Fruit fly (Drosophila melanogaster) whole organism, embryonic: Measurements from ENCODE around the gene ssp5.

ENCODE experiments used
- Abd-B ChIP-seq: fragments of 200-800 bp; sonication (Bioruptor generic); optimal IDR thresholded peaks from 2 replicates; lab custom pipeline; 2018; ENCODE audit warnings: missing biosample characterization, mild to moderate bottlenecking, missing genetic modification characterization, moderate library complexity
- BEAF-32 ChIP-seq: fragments of 200-800 bp; sonication (Bioruptor generic); optimal IDR thresholded peaks from 3 replicates; lab custom pipeline; 2017; ENCODE audit warnings: missing biosample characterization, missing genetic modification characterization, mild to moderate bottlenecking, moderate library complexity, missing genetic modification reagents
- Bgb ChIP-seq: fragments of 200-800 bp; sonication (Bioruptor generic); IDR thresholded peaks from 2 replicates; pipeline ENCODE4 v1.3.6; 2022; ENCODE audit warnings: missing biosample characterization, missing genetic modification characterization; ENCODE audit not compliant: partially characterized antibody
- Blimp-1 ChIP-seq: fragments of 200-800 bp; sonication (Bioruptor generic); optimal IDR thresholded peaks from 3 replicates; lab custom pipeline; 2018; ENCODE audit warnings: missing biosample characterization, missing genetic modification characterization, mild to moderate bottlenecking, moderate library complexity, missing genetic modification reagents
- CG10209 ChIP-seq: fragments of 200-800 bp; sonication (Bioruptor generic); optimal IDR thresholded peaks from 3 replicates; lab custom pipeline; 2017; ENCODE audit warnings: missing biosample characterization, mild to moderate bottlenecking, missing genetic modification characterization, missing genetic modification reagents
- CG11247 ChIP-seq: fragments of 200-800 bp; sonication (Bioruptor generic); IDR thresholded peaks from 2 replicates; pipeline ENCODE4 v1.3.6; 2022; ENCODE audit warnings: missing biosample characterization, missing genetic modification characterization
- CG11504 ChIP-seq: fragments of 200-800 bp; sonication (Bioruptor generic); optimal IDR thresholded peaks from 3 replicates; lab custom pipeline; 2019; ENCODE audit warnings: missing biosample characterization, mild to moderate bottlenecking, missing genetic modification characterization, moderate library complexity
- CG14014 ChIP-seq: fragments of 200-800 bp; sonication (Bioruptor generic); IDR thresholded peaks from 2 replicates; pipeline ENCODE4 v1.3.6; 2022; ENCODE audit warnings: missing biosample characterization, missing genetic modification characterization
- CG14965 ChIP-seq: fragments of 200-800 bp; sonication (Bioruptor generic); optimal IDR thresholded peaks from 2 replicates; lab custom pipeline; 2016; ENCODE audit warnings: missing biosample characterization, missing genetic modification characterization, borderline replicate concordance
- CG17802 ChIP-seq: fragments of 200-800 bp; sonication (Bioruptor generic); optimal IDR thresholded peaks from 2 replicates; lab custom pipeline; 2018; ENCODE audit warnings: missing biosample characterization, mild to moderate bottlenecking, missing genetic modification characterization, moderate library complexity
- CG2199 ChIP-seq: fragments of 200-800 bp; sonication (Bioruptor generic); IDR thresholded peaks from 3 replicates; pipeline ENCODE4 v1.3.6; 2022; ENCODE audit warnings: missing biosample characterization, missing genetic modification characterization
- CG30431 ChIP-seq: fragments of 200-800 bp; sonication (Bioruptor generic); optimal IDR thresholded peaks from 2 replicates; lab custom pipeline; 2017; ENCODE audit warnings: missing biosample characterization, missing genetic modification characterization
- CG32767 ChIP-seq: fragments of 200-800 bp; sonication (Bioruptor generic); IDR thresholded peaks from 2 replicates; pipeline ENCODE4 v1.3.6; 2022; ENCODE audit warnings: missing biosample characterization, missing genetic modification characterization
- CG42726 ChIP-seq: fragments of 200-800 bp; sonication (Bioruptor generic); IDR thresholded peaks from 2 replicates; pipeline ENCODE4 v1.3.6; 2022; ENCODE audit warnings: missing biosample characterization, missing genetic modification characterization; ENCODE audit not compliant: partially characterized antibody
- CG6765 ChIP-seq: fragments of 200-800 bp; sonication (Bioruptor generic); optimal IDR thresholded peaks from 3 replicates; lab custom pipeline; 2017; ENCODE audit warnings: missing biosample characterization, mild to moderate bottlenecking, missing genetic modification characterization
- D ChIP-seq, 2 experiments: fragments of 200-800 bp in 1 of 2; fragments of >200 bp in 1 of 2; sonication (Bioruptor generic) in 1 of 2; optimal IDR thresholded peaks; 2 replicates in 1 of 2; 3 replicates in 1 of 2; lab custom pipeline; 2017; ENCODE audit warnings: mild to moderate bottlenecking in 1 of 2, missing biosample characterization in 1 of 2, missing genetic modification characterization in 1 of 2, missing genetic modification reagents in 1 of 2
- D19A ChIP-seq: fragments of 200-800 bp; optimal IDR thresholded peaks from 3 replicates; lab custom pipeline; 2019; ENCODE audit warnings: missing biosample characterization, mild to moderate bottlenecking, missing genetic modification characterization, moderate library complexity
- Deaf1 ChIP-seq: fragments of 200-800 bp; optimal IDR thresholded peaks from 3 replicates; lab custom pipeline; 2019; ENCODE audit warnings: missing biosample characterization, mild to moderate bottlenecking, missing genetic modification characterization, moderate library complexity
- Dip3 ChIP-seq: fragments of 200-800 bp; sonication (Bioruptor generic); optimal IDR thresholded peaks from 3 replicates; lab custom pipeline; 2016; ENCODE audit warnings: missing biosample characterization, missing genetic modification characterization
- Dref ChIP-seq: fragments of 200-800 bp; sonication (Bioruptor generic); IDR thresholded peaks from 2 replicates; pipeline ENCODE4 v1.3.6; 2022; ENCODE audit warnings: missing biosample characterization, missing genetic modification characterization
- Ets97D ChIP-seq: fragments of 200-800 bp; sonication (Bioruptor generic); optimal IDR thresholded peaks from 3 replicates; lab custom pipeline; 2016; ENCODE audit warnings: missing biosample characterization, missing genetic modification characterization
- Hr39 ChIP-seq: fragments of >200 bp; optimal IDR thresholded peaks from 2 replicates; lab custom pipeline; 2017
- Med ChIP-seq: fragments of 200-800 bp; sonication (Bioruptor generic); peaks from one replicate; lab custom pipeline; 2016; ENCODE audit warnings: missing biosample characterization, missing genetic modification characterization, mild to moderate bottlenecking, inconsistent platforms, moderate library complexity
- Nf-YB ChIP-seq: fragments of 200-800 bp; sonication (Bioruptor generic); optimal IDR thresholded peaks from 3 replicates; lab custom pipeline; 2019; ENCODE audit warnings: missing biosample characterization, mild to moderate bottlenecking, missing genetic modification characterization, moderate library complexity
- Nf-YC ChIP-seq: fragments of 200-800 bp; optimal IDR thresholded peaks from 3 replicates; lab custom pipeline; 2019; ENCODE audit warnings: missing biosample characterization, mild to moderate bottlenecking, missing genetic modification characterization, moderate library complexity
- Pdp1 ChIP-seq, 2 experiments: fragments of 200-800 bp; sonication (Bioruptor generic); optimal IDR thresholded peaks; 3 replicates each; lab custom pipeline; 2016; ENCODE audit warnings: missing biosample characterization in 2 of 2, missing genetic modification characterization in 2 of 2, mild to moderate bottlenecking in 1 of 2, moderate library complexity in 1 of 2
- Stat92E ChIP-seq, 3 experiments: fragments of >200 bp in 2 of 3; fragments of 200-800 bp in 1 of 3; sonication (Bioruptor generic) in 1 of 3; optimal IDR thresholded peaks; 2 replicates each; lab custom pipeline; 2017 to 2019; ENCODE audit warnings: missing biosample characterization in 3 of 3, missing genetic modification characterization in 3 of 3, mild to moderate bottlenecking in 1 of 3, moderate library complexity in 1 of 3
- TFAM ChIP-seq: fragments of 200-800 bp; sonication (Bioruptor generic); optimal IDR thresholded peaks from 2 replicates; lab custom pipeline; 2017; ENCODE audit warnings: missing biosample characterization, missing genetic modification characterization, inconsistent platforms
- abd-A ChIP-seq: fragments of 200-800 bp; sonication (Bioruptor generic); optimal IDR thresholded peaks from 3 replicates; lab custom pipeline; 2019; ENCODE audit warnings: missing biosample characterization, mild to moderate bottlenecking, missing genetic modification characterization, moderate library complexity
- ara ChIP-seq: fragments of 200-800 bp; sonication (Bioruptor generic); IDR thresholded peaks from 2 replicates; pipeline ENCODE4 v1.3.6; 2022; ENCODE audit warnings: missing biosample characterization, missing genetic modification characterization
- bsh ChIP-seq, 2 experiments: fragments of 200-800 bp; sonication (Bioruptor generic); optimal IDR thresholded peaks; 2 replicates each; lab custom pipeline; 2017 to 2018; ENCODE audit warnings: mild to moderate bottlenecking in 2 of 2, missing biosample characterization in 2 of 2, missing genetic modification characterization in 2 of 2, moderate library complexity in 1 of 2
- btn ChIP-seq: fragments of 200-800 bp; sonication (Bioruptor generic); optimal IDR thresholded peaks from 2 replicates; lab custom pipeline; 2016; ENCODE audit warnings: missing biosample characterization, missing genetic modification characterization
- cad ChIP-seq: fragments of >200 bp; optimal IDR thresholded peaks from 2 replicates; lab custom pipeline; 2017; ENCODE audit warnings: missing biosample characterization, missing genetic modification characterization
- da ChIP-seq: fragments of 200-800 bp; sonication (Bioruptor generic); optimal IDR thresholded peaks from 2 replicates; lab custom pipeline; 2016; ENCODE audit warnings: missing biosample characterization, missing genetic modification characterization
- disco-r ChIP-seq: fragments of 200-800 bp; sonication (Bioruptor generic); optimal IDR thresholded peaks from 2 replicates; lab custom pipeline; 2016; ENCODE audit warnings: missing biosample characterization, missing genetic modification characterization
- gce ChIP-seq: fragments of 200-800 bp; sonication (Bioruptor generic); IDR thresholded peaks from 3 replicates; pipeline ENCODE4 v1.3.6; 2022; ENCODE audit warnings: missing biosample characterization, missing genetic modification characterization
- gem ChIP-seq: fragments of 200-800 bp; sonication (Bioruptor generic); optimal IDR thresholded peaks from 2 replicates; lab custom pipeline; 2019; ENCODE audit warnings: missing biosample characterization, mild to moderate bottlenecking, missing genetic modification characterization, moderate library complexity
- gro ChIP-seq: fragments of 200-800 bp; sonication (Bioruptor generic); optimal IDR thresholded peaks from 2 replicates; lab custom pipeline; 2016; ENCODE audit warnings: missing biosample characterization, missing genetic modification characterization
- kay ChIP-seq: fragments of 200-800 bp; sonication (Bioruptor generic); optimal IDR thresholded peaks from 2 replicates; lab custom pipeline; 2016; ENCODE audit warnings: missing biosample characterization, missing genetic modification characterization
- knrl ChIP-seq: fragments of 200-800 bp; sonication (Bioruptor generic); IDR thresholded peaks from 3 replicates; pipeline ENCODE4 v1.3.6; 2022; ENCODE audit warnings: missing biosample characterization, missing genetic modification characterization; ENCODE audit not compliant: partially characterized antibody
- nau ChIP-seq: fragments of 200-800 bp; sonication (Bioruptor generic); optimal IDR thresholded peaks from 3 replicates; lab custom pipeline; 2017; ENCODE audit warnings: missing biosample characterization, mild to moderate bottlenecking, missing genetic modification characterization, missing genetic modification reagents
- nerfin-2 ChIP-seq: fragments of 200-800 bp; sonication (Bioruptor generic); IDR thresholded peaks from 2 replicates; pipeline ENCODE4 v1.3.6; 2022; ENCODE audit warnings: missing biosample characterization, missing genetic modification characterization; ENCODE audit not compliant: partially characterized antibody
- pita ChIP-seq: fragments of 200-800 bp; sonication (Bioruptor generic); optimal IDR thresholded peaks from 2 replicates; lab custom pipeline; 2017; ENCODE audit warnings: missing biosample characterization, mild to moderate bottlenecking, missing genetic modification characterization
- prd ChIP-seq, 3 experiments: fragments of >200 bp in 2 of 3; fragments of 200-800 bp in 1 of 3; sonication (Bioruptor generic) in 1 of 3; optimal IDR thresholded peaks in 2 of 3; IDR thresholded peaks in 1 of 3; 2 replicates in 2 of 3; 3 replicates in 1 of 3; pipeline versions ENCODE4 v1.3.6 to Lab custom; 2017 to 2022; ENCODE audit warnings: missing biosample characterization in 1 of 3, missing genetic modification characterization in 1 of 3
- pzg ChIP-seq: fragments of 200-800 bp; sonication (Bioruptor generic); optimal IDR thresholded peaks from 3 replicates; lab custom pipeline; 2018; ENCODE audit warnings: missing biosample characterization, mild to moderate bottlenecking, missing genetic modification characterization, moderate library complexity
- run ChIP-seq: fragments of 200-800 bp; sonication (Bioruptor generic); optimal IDR thresholded peaks from 3 replicates; lab custom pipeline; 2018; ENCODE audit warnings: missing biosample characterization, mild to moderate bottlenecking, missing genetic modification characterization
- scrt ChIP-seq: fragments of 200-800 bp; sonication (Bioruptor generic); optimal IDR thresholded peaks from 2 replicates; lab custom pipeline; 2018; ENCODE audit warnings: missing biosample characterization, mild to moderate bottlenecking, missing genetic modification characterization, moderate library complexity
- twi ChIP-seq: fragments of 200-800 bp; optimal IDR thresholded peaks from 2 replicates; lab custom pipeline; 2019; ENCODE audit warnings: missing biosample characterization, mild to moderate bottlenecking, missing genetic modification characterization, moderate library complexity
- zen ChIP-seq: fragments of 200-800 bp; sonication (Bioruptor generic); optimal IDR thresholded peaks from 3 replicates; lab custom pipeline; 2018; ENCODE audit warnings: missing biosample characterization, mild to moderate bottlenecking, missing genetic modification characterization, moderate library complexity

Gene ssp5

DNA sequence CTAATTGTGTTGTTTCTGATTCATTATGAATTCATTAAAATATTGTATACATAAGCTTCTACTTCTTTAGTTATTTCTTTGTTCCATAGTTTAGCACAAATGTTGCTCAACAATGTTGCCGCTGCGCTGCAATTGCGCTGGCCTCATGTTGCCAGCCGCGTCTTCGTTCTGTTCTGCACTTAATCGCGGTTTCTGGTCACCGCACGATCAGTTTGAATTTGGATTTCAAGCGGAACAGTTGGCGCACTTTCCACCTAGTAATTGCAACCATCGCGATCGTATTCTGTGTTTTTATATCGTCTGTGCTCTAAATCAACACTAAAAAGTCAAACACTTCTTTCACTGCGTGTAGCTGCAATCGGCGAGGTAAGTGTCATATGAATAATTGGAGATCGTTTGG is 33.9 kb upstream of the ssp5 start, which contains the start of gene Ect3:
Gene Ect3, plus strand, starts transcription at position 205 of the 400 bp plus-strand sequence.
- no peak for TF ChIP-seq run (tag; lab: Kevin White, UChicago)
- no peak for TF ChIP-seq nau
- TF ChIP-seq Ets97D: no peak
- no peak for TF ChIP-seq CG11247 (GFP tag; lab: Robert Waterston, UW)
- no peak for TF ChIP-seq disco-r (GFP tag; lab: Kevin White, UChicago)
- TF ChIP-seq Abd-B (GFP tag; lab: Kevin White, UChicago): no peak
- no peak for TF ChIP-seq Stat92E (GFP tag; optimal IDR thresholded peaks at IDR 0.05; lab: Kevin White, UChicago)
- no peak for TF ChIP-seq Dip3
- no peak for TF ChIP-seq pzg
- no peak for TF ChIP-seq Pdp1 (GFP tag; optimal IDR thresholded peaks at IDR 0.05; lab: Kevin White, UChicago)
- TF ChIP-seq CG11504 (tag; lab: Kevin White, UChicago): peak; percentile 99
- TF ChIP-seq bsh (GFP tag; optimal IDR thresholded peaks at IDR 0.05; lab: Kevin White, UChicago): no peak
- no peak for TF ChIP-seq Dref (GFP tag; lab: Robert Waterston, UW)
- peak; percentile 32 for TF ChIP-seq Deaf1 (tag; lab: Kevin White, UChicago)
- TF ChIP-seq CG10209: no peak
- TF ChIP-seq zen (tag; lab: Kevin White, UChicago): peak; percentile 5
- TF ChIP-seq CG2199 (GFP tag; lab: Robert Waterston, UW): peak; percentile 80; the same call in 2 of the 3 replicates
- TF ChIP-seq gce (GFP tag; lab: Robert Waterston, UW): no peak
- no peak for TF ChIP-seq knrl
- TF ChIP-seq CG6765 (GFP tag; lab: Kevin White, UChicago): no peak
- no peak for TF ChIP-seq twi (tag; lab: Kevin White, UChicago)

DNA sequence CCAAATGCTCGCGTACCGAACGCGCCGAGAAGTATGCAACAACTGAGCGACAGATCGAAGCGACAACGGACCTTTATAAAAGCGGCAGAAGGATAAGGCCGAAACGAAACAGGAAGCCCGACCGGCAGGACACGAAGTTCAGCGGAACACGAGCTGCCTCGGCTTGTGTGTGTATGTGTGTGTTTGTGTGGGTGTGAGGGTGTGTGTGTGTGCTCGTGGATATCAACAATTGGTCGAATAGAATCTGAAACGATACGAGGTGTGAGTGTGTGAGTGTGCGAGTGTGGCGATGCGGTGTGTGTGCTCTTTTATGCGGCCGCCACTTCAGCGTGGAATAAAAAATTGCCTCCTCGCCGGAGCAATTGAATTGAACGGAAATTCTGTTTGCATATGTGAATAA is 27.5 kb upstream of the ssp5 start, which contains the start of gene Tk:
Gene Tk, minus strand, starts transcription at position 57 of the 400 bp plus-strand sequence.
- TF ChIP-seq D (optimal IDR thresholded peaks at IDR 0.05; lab: Kevin White, UChicago) (peak; percentile 27), D (GFP tag; optimal IDR thresholded peaks at IDR 0.05; lab: Kevin White, UChicago) (no peak), da (GFP tag; lab: Kevin White, UChicago) (no peak), CG42726 (GFP tag; lab: Robert Waterston, UW) (no peak), Deaf1 (tag; lab: Kevin White, UChicago) (peak; percentile 96), scrt (GFP tag; lab: Kevin White, UChicago) (peak; percentile 51), CG14965 (GFP tag; lab: Kevin White, UChicago) (no peak), prd (optimal IDR thresholded peaks at IDR 0.05; lab: Kevin White, UChicago) (no peak), prd (GFP tag; IDR thresholded peaks at IDR 0.05; lab: Robert Waterston, UW) (no peak), pita (no peak), CG17802 (no peak), ara (GFP tag; lab: Robert Waterston, UW) (no peak), TFAM (no peak), BEAF-32 (no peak), Bgb (GFP tag; lab: Robert Waterston, UW) (no peak), Hr39 (lab: Kevin White, UChicago) (no peak), Med (GFP tag; lab: Kevin White, UChicago) (no peak), D19A (tag; lab: Kevin White, UChicago) (no peak), gem (no peak), CG32767 (no peak), kay (GFP tag; lab: Kevin White, UChicago) (no peak), CG14014 (GFP tag; lab: Robert Waterston, UW) (no peak), nerfin-2 (GFP tag; lab: Robert Waterston, UW) (no peak), cad (GFP tag; lab: Kevin White, UChicago) (no peak), Nf-YC (tag; lab: Kevin White, UChicago) (peak; percentile 94), gro (GFP tag; lab: Kevin White, UChicago) (no peak), btn (no peak), Nf-YB (GFP tag; lab: Kevin White, UChicago) (peak; percentile 79), Blimp-1 (GFP tag; lab: Kevin White, UChicago) (peak; percentile 4), CG30431 (GFP tag; lab: Kevin White, UChicago) (no peak), abd-A (no peak)
